Fruit fly (Drosophila melanogaster) whole organism, embryonic: Measurements from ENCODE around the gene CG5882.

ENCODE experiments used
- Adf1 ChIP-seq: fragments of 200-800 bp; sonication (Bioruptor generic); IDR thresholded peaks from 2 replicates; pipeline ENCODE4 v1.3.6; 2022; ENCODE audit warnings: missing biosample characterization, missing genetic modification characterization
- Aef1 ChIP-seq: fragments of 200-800 bp; sonication (Bioruptor generic); IDR thresholded peaks from 3 replicates; pipeline ENCODE4 v1.3.6; 2022; ENCODE audit warnings: missing biosample characterization, missing genetic modification characterization
- B-H2 ChIP-seq: fragments of 200-800 bp; sonication (Bioruptor generic); optimal IDR thresholded peaks from 2 replicates; lab custom pipeline; 2018; ENCODE audit warnings: missing biosample characterization, mild to moderate bottlenecking, missing genetic modification characterization
- Bteb2 ChIP-seq: fragments of 200-800 bp; sonication (Bioruptor generic); optimal IDR thresholded peaks from 2 replicates; lab custom pipeline; 2016; ENCODE audit warnings: missing biosample characterization, missing genetic modification characterization
- CG10565 ChIP-seq: fragments of 200-800 bp; sonication (Bioruptor generic); optimal IDR thresholded peaks from 3 replicates; lab custom pipeline; 2016; ENCODE audit warnings: missing biosample characterization, mild to moderate bottlenecking, missing genetic modification characterization
- CG11696 ChIP-seq: fragments of 200-800 bp; sonication (Bioruptor generic); IDR thresholded peaks from 2 replicates; pipeline ENCODE4 v1.3.6; 2022; ENCODE audit warnings: missing biosample characterization, missing genetic modification characterization
- CG12071 ChIP-seq: fragments of 200-800 bp; sonication (Bioruptor generic); optimal IDR thresholded peaks from 3 replicates; lab custom pipeline; 2018; ENCODE audit warnings: missing biosample characterization, mild to moderate bottlenecking, missing genetic modification characterization
- CG12659 ChIP-seq: fragments of 200-800 bp; sonication (Bioruptor generic); optimal IDR thresholded peaks from 3 replicates; lab custom pipeline; 2017; ENCODE audit warnings: mild to moderate bottlenecking, missing biosample characterization, missing genetic modification reagents, missing genetic modification characterization
- CG12769 ChIP-seq: fragments of 200-800 bp; sonication (Bioruptor generic); optimal IDR thresholded peaks from 2 replicates; lab custom pipeline; 2019; ENCODE audit warnings: missing biosample characterization, mild to moderate bottlenecking, missing genetic modification characterization, moderate library complexity
- CG13624 ChIP-seq: fragments of 200-800 bp; sonication (Bioruptor generic); optimal IDR thresholded peaks from 2 replicates; lab custom pipeline; 2016; ENCODE audit warnings: missing biosample characterization, missing genetic modification characterization
- CG13894 ChIP-seq: fragments of 200-800 bp; sonication (Bioruptor generic); optimal IDR thresholded peaks from 3 replicates; lab custom pipeline; 2018; ENCODE audit warnings: missing biosample characterization, mild to moderate bottlenecking, missing genetic modification characterization, moderate library complexity
- CG14050 ChIP-seq: fragments of 200-800 bp; sonication (Bioruptor generic); IDR thresholded peaks from 3 replicates; pipeline ENCODE4 v1.3.6; 2022; ENCODE audit warnings: missing biosample characterization, missing genetic modification characterization
- CG14441 ChIP-seq: fragments of 200-800 bp; sonication (Bioruptor generic); IDR thresholded peaks from 2 replicates; pipeline ENCODE4 v1.3.6; 2022; ENCODE audit warnings: missing biosample characterization, missing genetic modification characterization
- CG32767 ChIP-seq: fragments of 200-800 bp; sonication (Bioruptor generic); IDR thresholded peaks from 2 replicates; pipeline ENCODE4 v1.3.6; 2022; ENCODE audit warnings: missing biosample characterization, missing genetic modification characterization
- CG4404 ChIP-seq: fragments of 200-800 bp; sonication (Bioruptor generic); IDR thresholded peaks from 2 replicates; pipeline ENCODE4 v1.3.6; 2022; ENCODE audit warnings: missing biosample characterization, missing genetic modification characterization
- CG7745 ChIP-seq: fragments of 200-800 bp; sonication (Bioruptor generic); optimal IDR thresholded peaks from 2 replicates; lab custom pipeline; 2018; ENCODE audit warnings: missing biosample characterization, mild to moderate bottlenecking, missing genetic modification characterization, moderate library complexity
- CG7963 ChIP-seq: fragments of 200-800 bp; sonication (Bioruptor generic); IDR thresholded peaks from 3 replicates; pipeline ENCODE4 v1.3.6; 2022; ENCODE audit warnings: missing biosample characterization, missing genetic modification characterization; ENCODE audit not compliant: partially characterized antibody
- CG8089 ChIP-seq: fragments of 200-800 bp; sonication (Bioruptor generic); optimal IDR thresholded peaks from 3 replicates; lab custom pipeline; 2016; ENCODE audit warnings: missing biosample characterization, missing genetic modification characterization
- CG8290 ChIP-seq, 3 experiments: fragments of 200-800 bp; sonication (Bioruptor generic); optimal IDR thresholded peaks; 2 replicates each; lab custom pipeline; 2016 to 2019; ENCODE audit warnings: missing biosample characterization in 3 of 3, missing genetic modification characterization in 3 of 3, mild to moderate bottlenecking in 2 of 3, moderate library complexity in 1 of 3
- CG8388 ChIP-seq: fragments of 200-800 bp; sonication (Bioruptor generic); optimal IDR thresholded peaks from 2 replicates; lab custom pipeline; 2019; ENCODE audit warnings: missing biosample characterization, mild to moderate bottlenecking, missing genetic modification characterization, moderate library complexity
- CG9437 ChIP-seq: fragments of 200-800 bp; sonication (Bioruptor generic); optimal IDR thresholded peaks from 2 replicates; lab custom pipeline; 2018; ENCODE audit warnings: missing biosample characterization, mild to moderate bottlenecking, missing genetic modification characterization
- CHES-1-like ChIP-seq: fragments of 200-800 bp; sonication (Bioruptor generic); optimal IDR thresholded peaks from 2 replicates; lab custom pipeline; 2016; ENCODE audit warnings: missing biosample characterization, missing genetic modification characterization
- CTCF ChIP-seq: fragments of 200-800 bp; sonication (Bioruptor generic); optimal IDR thresholded peaks from 2 replicates; lab custom pipeline; 2017; ENCODE audit warnings: missing biosample characterization, mild to moderate bottlenecking, missing genetic modification characterization, moderate library complexity
- Elba2 ChIP-seq: fragments of 200-800 bp; sonication (Bioruptor generic); optimal IDR thresholded peaks from 3 replicates; lab custom pipeline; 2016; ENCODE audit warnings: missing biosample characterization, missing genetic modification characterization
- HLH54F ChIP-seq: fragments of 200-800 bp; sonication (Bioruptor generic); optimal IDR thresholded peaks from 3 replicates; lab custom pipeline; 2016; ENCODE audit warnings: missing biosample characterization, missing genetic modification characterization
- Hmr ChIP-seq: fragments of 200-800 bp; sonication (Bioruptor generic); optimal IDR thresholded peaks from 3 replicates; lab custom pipeline; 2017; ENCODE audit warnings: mild to moderate bottlenecking, missing biosample characterization, missing genetic modification reagents, missing genetic modification characterization
- Neu2 ChIP-seq: fragments of 200-800 bp; sonication (Bioruptor generic); optimal IDR thresholded peaks from 3 replicates; lab custom pipeline; 2016; ENCODE audit warnings: missing biosample characterization, missing genetic modification characterization, borderline replicate concordance
- Scr ChIP-seq: fragments of 200-800 bp; sonication (Bioruptor generic); IDR thresholded peaks from 2 replicates; pipeline ENCODE4 v1.3.6; 2022; ENCODE audit warnings: missing biosample characterization, missing genetic modification characterization; ENCODE audit not compliant: partially characterized antibody
- Six4 ChIP-seq: fragments of 200-800 bp; sonication (Bioruptor generic); optimal IDR thresholded peaks from 2 replicates; lab custom pipeline; 2016; ENCODE audit warnings: missing biosample characterization, missing genetic modification characterization
- az2 ChIP-seq: fragments of 200-800 bp; sonication (Bioruptor generic); optimal IDR thresholded peaks from 3 replicates; lab custom pipeline; 2016; ENCODE audit warnings: missing biosample characterization, missing genetic modification characterization
- chif ChIP-seq, 2 experiments: fragments of 200-800 bp; sonication (Bioruptor generic); optimal IDR thresholded peaks; 3 replicates each; lab custom pipeline; 2016; ENCODE audit warnings: missing biosample characterization in 2 of 2, missing genetic modification characterization in 2 of 2
- chinmo ChIP-seq: fragments of 200-800 bp; sonication (Bioruptor generic); IDR thresholded peaks from 4 replicates; pipeline ENCODE4 v1.3.6; 2022; ENCODE audit warnings: missing biosample characterization, missing genetic modification characterization; ENCODE audit not compliant: partially characterized antibody
- corto ChIP-seq: fragments of 200-800 bp; sonication (Bioruptor generic); optimal IDR thresholded peaks from 2 replicates; lab custom pipeline; 2016; ENCODE audit warnings: missing biosample characterization, mild to moderate bottlenecking, missing genetic modification characterization, moderate library complexity
- danr ChIP-seq: fragments of 200-800 bp; sonication (Bioruptor generic); IDR thresholded peaks from 2 replicates; pipeline ENCODE4 v1.3.6; 2022; ENCODE audit warnings: missing biosample characterization, missing genetic modification characterization
- ewg ChIP-seq: fragments of 200-800 bp; sonication (Bioruptor generic); optimal IDR thresholded peaks from 3 replicates; lab custom pipeline; 2017; ENCODE audit warnings: mild to moderate bottlenecking, missing biosample characterization, missing genetic modification reagents, missing genetic modification characterization
- fru ChIP-seq: fragments of >200 bp; optimal IDR thresholded peaks from 2 replicates; lab custom pipeline; 2017
- grn ChIP-seq: fragments of 200-800 bp; sonication (Bioruptor generic); optimal IDR thresholded peaks from 3 replicates; lab custom pipeline; 2017; ENCODE audit warnings: missing biosample characterization, missing genetic modification characterization
- hkb ChIP-seq, 2 experiments: fragments of 200-800 bp in 1 of 2; fragments of >200 bp in 1 of 2; sonication (Bioruptor generic) in 1 of 2; IDR thresholded peaks in 1 of 2; optimal IDR thresholded peaks in 1 of 2; 2 replicates each; pipeline versions ENCODE4 v1.3.6 to Lab custom; 2017 to 2022; ENCODE audit warnings: missing biosample characterization in 1 of 2, missing genetic modification characterization in 1 of 2
- ken ChIP-seq: fragments of 200-800 bp; sonication (Bioruptor generic); IDR thresholded peaks from 3 replicates; pipeline ENCODE4 v1.3.6; 2022; ENCODE audit warnings: missing biosample characterization, missing genetic modification characterization
- lab ChIP-seq: fragments of 200-800 bp; sonication (Bioruptor generic); optimal IDR thresholded peaks from 3 replicates; lab custom pipeline; 2017; ENCODE audit warnings: missing biosample characterization, missing genetic modification characterization, mild to moderate bottlenecking, moderate library complexity, missing genetic modification reagents
- luna ChIP-seq: fragments of 200-800 bp; sonication (Bioruptor generic); optimal IDR thresholded peaks from 2 replicates; lab custom pipeline; 2016; ENCODE audit warnings: missing biosample characterization, missing genetic modification characterization
- nerfin-1 ChIP-seq: fragments of 200-800 bp; sonication (Bioruptor generic); optimal IDR thresholded peaks from 3 replicates; lab custom pipeline; 2019; ENCODE audit warnings: missing biosample characterization, mild to moderate bottlenecking, missing genetic modification characterization, moderate library complexity
- nmo ChIP-seq: fragments of 200-800 bp; sonication (Bioruptor generic); optimal IDR thresholded peaks from 2 replicates; lab custom pipeline; 2018; ENCODE audit warnings: missing biosample characterization, mild to moderate bottlenecking, missing genetic modification characterization, moderate library complexity
- otp ChIP-seq: fragments of 200-800 bp; sonication (Bioruptor generic); IDR thresholded peaks from 3 replicates; pipeline ENCODE4, ENCODE4 v1.3.6; 2022; ENCODE audit warnings: missing biosample characterization, missing genetic modification characterization
- sd ChIP-seq: fragments of 200-800 bp; sonication (Bioruptor generic); optimal IDR thresholded peaks from 3 replicates; lab custom pipeline; 2018; ENCODE audit warnings: missing biosample characterization, mild to moderate bottlenecking, missing genetic modification characterization, moderate library complexity
- shn ChIP-seq: fragments of 200-800 bp; sonication (Bioruptor generic); optimal IDR thresholded peaks from 3 replicates; lab custom pipeline; 2016; ENCODE audit warnings: missing biosample characterization, missing genetic modification characterization
- so ChIP-seq: fragments of 200-800 bp; sonication (Bioruptor generic); IDR thresholded peaks from 3 replicates; pipeline ENCODE4 v1.3.6; 2022; ENCODE audit warnings: missing biosample characterization, missing genetic modification characterization
- tio ChIP-seq: fragments of 200-800 bp; sonication (Bioruptor generic); optimal IDR thresholded peaks from 2 replicates; lab custom pipeline; 2017; ENCODE audit warnings: missing biosample characterization, missing genetic modification characterization, inconsistent platforms
- vfl ChIP-seq: fragments of 200-800 bp; sonication (Bioruptor generic); optimal IDR thresholded peaks from 2 replicates; lab custom pipeline; 2016; ENCODE audit warnings: missing biosample characterization, missing genetic modification characterization
- zen2 ChIP-seq: fragments of 200-800 bp; sonication (Bioruptor generic); IDR thresholded peaks from 3 replicates; pipeline ENCODE4 v1.3.6; 2022; ENCODE audit warnings: missing biosample characterization, missing genetic modification characterization; ENCODE audit not compliant: partially characterized antibody

The CG5882 gene

DNA sequence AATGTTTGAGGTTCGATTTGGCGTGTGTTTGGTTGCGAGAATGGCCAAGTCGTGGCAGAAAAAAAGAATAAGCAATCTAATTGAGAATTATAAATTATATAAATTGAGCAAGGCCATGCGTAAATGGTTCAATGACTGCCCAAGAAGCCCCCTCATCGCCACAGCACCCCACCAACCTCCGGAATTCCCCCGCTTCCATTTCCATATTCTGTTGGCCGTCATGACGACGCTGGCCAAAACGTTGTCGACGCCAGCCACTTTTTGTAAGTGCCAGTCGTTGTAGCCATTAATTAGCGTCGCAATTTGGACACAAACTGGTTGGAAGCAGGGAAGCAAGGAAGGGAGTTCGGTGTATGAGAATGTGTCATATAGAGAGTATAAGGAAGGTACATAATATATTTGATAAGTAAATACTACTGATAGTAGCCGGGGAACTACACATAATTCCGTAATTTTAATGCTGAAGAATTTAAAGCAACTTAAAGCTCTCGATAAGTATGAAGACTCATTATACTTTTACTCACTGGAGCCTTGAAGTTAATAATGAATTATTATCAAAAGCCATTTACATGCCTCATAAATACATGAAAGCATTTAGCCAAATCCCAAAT, 12.2 kb downstream of the CG5882 start:
- TF ChIP-seq CG8089 (GFP tag; lab: Kevin White, UChicago) (no peak), nmo (GFP tag; lab: Kevin White, UChicago) (no peak), hkb (optimal IDR thresholded peaks at IDR 0.05; lab: Kevin White, UChicago) (no peak), hkb (GFP tag; IDR thresholded peaks at IDR 0.05; lab: Robert Waterston, UW) (no peak), lab (GFP tag; lab: Kevin White, UChicago) (peak; percentile 11), danr (GFP tag; lab: Robert Waterston, UW) (no peak), CHES-1-like (GFP tag; lab: Kevin White, UChicago) (no peak), Adf1 (GFP tag; lab: Robert Waterston, UW) (peak; percentile 36; the same call in 1 of the 2 replicates), ken (no peak), Hmr (GFP tag; lab: Kevin White, UChicago) (no peak), CG4404 (GFP tag; lab: Robert Waterston, UW) (no peak), chinmo (GFP tag; lab: Robert Waterston, UW) (peak; percentile 60; the same call in 2 of the 4 replicates), ewg (GFP tag; lab: Kevin White, UChicago) (no peak), corto (GFP tag; lab: Kevin White, UChicago) (no peak), CG10565 (GFP tag; lab: Kevin White, UChicago) (no peak), B-H2 (peak; percentile 4), fru (no peak), Elba2 (GFP tag; lab: Kevin White, UChicago) (no peak), CG9437 (GFP tag; lab: Kevin White, UChicago) (no peak), CG13624 (GFP tag; lab: Kevin White, UChicago) (peak; percentile 4), CG8388 (no peak), CG7745 (tag; lab: Kevin White, UChicago) (no peak), CG12659 (GFP tag; lab: Kevin White, UChicago) (no peak), CG7963 (GFP tag; lab: Robert Waterston, UW) (no peak), CG14050 (no peak), grn (GFP tag; lab: Kevin White, UChicago) (no peak), CG32767 (GFP tag; lab: Robert Waterston, UW) (no peak), CG12769 (peak; percentile 65), vfl (GFP tag; lab: Kevin White, UChicago) (no peak), Aef1 (no peak), Scr (GFP tag; lab: Robert Waterston, UW) (no peak), so (GFP tag; lab: Robert Waterston, UW) (no peak), CG13894 (tag; lab: Kevin White, UChicago) (no peak), CG8290 (GFP tag; optimal IDR thresholded peaks at IDR 0.05; lab: Kevin White, UChicago) (no peak), CG8290 (tag; optimal IDR thresholded peaks at IDR 0.05; lab: Kevin White, UChicago) (peak in 1 of 2 experiments; percentile 22), Neu2 (GFP tag; lab: Kevin White, UChicago) (no peak), nerfin-1 (tag; lab: Kevin White, UChicago) (no peak), tio (GFP tag; lab: Kevin White, UChicago) (no peak), otp (GFP tag; lab: Robert Waterston, UW) (0 out of 3 replicates have a peak, but pooled peaks have one; percentile 17), zen2 (GFP tag; lab: Robert Waterston, UW) (no peak), CTCF (GFP tag; lab: Kevin White, UChicago) (no peak), shn (GFP tag; lab: Kevin White, UChicago) (no peak), az2 (no peak), CG14441 (no peak), chif (GFP tag; optimal IDR thresholded peaks at IDR 0.05; lab: Kevin White, UChicago) (no peak), CG11696 (GFP tag; lab: Robert Waterston, UW) (no peak), CG12071 (GFP tag; lab: Kevin White, UChicago) (no peak), sd (peak; percentile 81), HLH54F (GFP tag; lab: Kevin White, UChicago) (no peak), Six4 (GFP tag; lab: Kevin White, UChicago) (no peak), luna (no peak), Bteb2 (no peak)
